Worm (Caenorhabditis elegans): Measurements from ENCODE around the gene hrde-1.

hrde-1 gene

DNA sequence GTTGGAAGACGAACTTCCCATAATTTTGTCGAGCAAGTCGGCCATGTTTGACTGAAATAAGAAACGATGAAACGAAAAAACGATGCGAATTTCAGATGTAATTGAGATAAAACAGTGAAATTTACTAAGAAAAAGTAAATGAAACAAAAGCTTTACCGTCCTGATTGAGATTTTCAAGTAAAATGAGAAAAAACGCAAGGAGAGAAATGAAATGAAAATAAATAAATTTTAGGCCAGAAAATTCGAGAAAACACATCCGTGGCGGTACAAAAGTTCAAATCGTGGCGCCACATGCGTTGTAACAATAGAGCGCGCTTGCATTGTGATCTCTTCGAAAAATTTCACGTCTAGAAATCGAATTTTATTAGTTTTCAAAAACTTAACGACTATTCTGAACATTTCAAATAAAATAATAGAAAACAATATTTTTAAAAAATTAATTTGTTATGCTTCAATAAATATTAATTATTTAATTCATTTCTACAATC lies at the start of gene hrde-1, which contains the start of gene C16C10.13:
Gene hrde-1 (minus strand): TSS at position 51 of the 488 bp plus-strand sequence.
Gene C16C10.13 (plus strand): TSS at position 332 of the 488 bp plus-strand sequence.
- TF ChIP-seq skn-1 (tag; optimal IDR thresholded peaks at IDR 0.05) (no peak), F49E8.2 (tag; optimal IDR thresholded peaks at IDR 0.05; ENCODE audit: borderline replicate concordance) (peak; percentile 77), lin-38 (GFP tag; IDR thresholded peaks at IDR 0.05) (peak; percentile 96), nhr-111 (GFP tag; optimal IDR thresholded peaks at IDR 0.05) (no peak), dve-1 (tag; optimal IDR thresholded peaks at IDR 0.05; ENCODE audit: insufficient read depth) (no peak), gei-8 (GFP tag; optimal IDR thresholded peaks at IDR 0.05) (no peak), zip-11 (GFP tag; IDR thresholded peaks at IDR 0.05) (no peak), nhr-76 (tag; optimal IDR thresholded peaks at IDR 0.05) (no peak), php-3 (GFP tag; IDR thresholded peaks at IDR 0.05) (no peak), lin-1 (GFP tag; IDR thresholded peaks at IDR 0.05) (no peak), unc-130 (GFP tag; optimal IDR thresholded peaks at IDR 0.05) (peak; percentile 90)

- TF ChIP-seq gei-8 (GFP tag; optimal IDR thresholded peaks at IDR 0.05), result no peak
- TF ChIP-seq F49E8.2 (tag; optimal IDR thresholded peaks at IDR 0.05; ENCODE audit: borderline replicate concordance), result no peak
- no peak for TF ChIP-seq nhr-10 (tag; optimal IDR thresholded peaks at IDR 0.05)
- TF ChIP-seq snpc-1.2 (GFP tag; IDR thresholded peaks at IDR 0.05), result no peak
- no peak for TF ChIP-seq nhr-41 (GFP tag; IDR thresholded peaks at IDR 0.05)
- TF ChIP-seq hlh-11 (tag; optimal IDR thresholded peaks at IDR 0.05), result no peak
- no peak for TF ChIP-seq tag-97 (GFP tag; IDR thresholded peaks at IDR 0.05)
- no peak for TF ChIP-seq hmg-1.1 (GFP tag; IDR thresholded peaks at IDR 0.05)
- no peak for TF ChIP-seq spr-3 (GFP tag; optimal IDR thresholded peaks at IDR 0.05)
- TF ChIP-seq daf-19 (GFP tag; conservative IDR thresholded peaks at IDR 0.05), result no peak
- no peak for TF ChIP-seq fkh-10 (GFP tag; optimal IDR thresholded peaks at IDR 0.05)
- no peak for TF ChIP-seq mes-2 (tag; optimal IDR thresholded peaks at IDR 0.05; ENCODE audit: poor library complexity, severe bottlenecking)
Observed at ce11 chrIII:4224722-4225121, 48.8 kb upstream of the hrde-1 start.

ce11 chrIII:4223668-4224127 lies 47.7 kb upstream of the hrde-1 start:
- TF ChIP-seq aha-1 (tag) (peak; percentile 98), zfp-3 (GFP tag; conservative IDR thresholded peaks at IDR 0.05) (no peak), nhr-237 (tag; optimal IDR thresholded peaks at IDR 0.05) (no peak), lsy-2 (tag; optimal IDR thresholded peaks at IDR 0.05) (peak; percentile 84 to 90), mep-1 (tag; optimal IDR thresholded peaks at IDR 0.05) (peak; percentile 93), nhr-28 (tag; optimal IDR thresholded peaks at IDR 0.05) (peak; percentile 91), nhr-6 (tag; optimal IDR thresholded peaks at IDR 0.05) (peak; percentile 73), nhr-10 (tag; optimal IDR thresholded peaks at IDR 0.05) (peak; percentile 83), T20F7.1 (GFP tag; optimal IDR thresholded peaks at IDR 0.05) (peak; percentile 76), madf-9 (GFP tag; conservative IDR thresholded peaks at IDR 0.05) (peak; percentile 43; the same call in 1 of the 2 replicates), jun-1 (tag; optimal IDR thresholded peaks at IDR 0.05) (peak; percentile 56), nhr-76 (tag; optimal IDR thresholded peaks at IDR 0.05) (no peak), saeg-2 (GFP tag; IDR thresholded peaks at IDR 0.05) (no peak), ctbp-1 (GFP tag; IDR thresholded peaks at IDR 0.05) (peak; percentile 90), fkh-10 (GFP tag; optimal IDR thresholded peaks at IDR 0.05) (peak; percentile 72), hlh-30 (tag; optimal IDR thresholded peaks at IDR 0.05; ENCODE audit: insufficient read depth) (peak; percentile 91), unc-62 (GFP tag; optimal IDR thresholded peaks at IDR 0.05 in 1 of 2) (peak in 1 of 2 experiments; percentile 99), unc-62 (tag; optimal IDR thresholded peaks at IDR 0.05) (no peak), ceh-32 (tag; optimal IDR thresholded peaks at IDR 0.05; ENCODE audit: poor library complexity) (peak; percentile 50), zip-11 (GFP tag; IDR thresholded peaks at IDR 0.05) (no peak), Y105C5A.15 (GFP tag; IDR thresholded peaks at IDR 0.05) (no peak), nhr-77 (tag; optimal IDR thresholded peaks at IDR 0.05) (peak; percentile 79), nhr-48 (tag; optimal IDR thresholded peaks at IDR 0.05) (peak; percentile 64), rbr-2 (tag; optimal IDR thresholded peaks at IDR 0.05) (peak; percentile 89), dve-1 (tag; optimal IDR thresholded peaks at IDR 0.05; ENCODE audit: insufficient read depth) (peak; percentile 90), hmg-1.1 (GFP tag; IDR thresholded peaks at IDR 0.05) (peak; percentile 86), F26F4.8 (GFP tag; conservative IDR thresholded peaks at IDR 0.05) (no peak), php-3 (GFP tag; IDR thresholded peaks at IDR 0.05) (0 out of 2 replicates have a peak, but pooled peaks have one; percentile 15), ztf-7 (tag; optimal IDR thresholded peaks at IDR 0.05) (peak; percentile 39), mdt-29 (GFP tag; IDR thresholded peaks at IDR 0.05) (no peak), lin-38 (GFP tag; IDR thresholded peaks at IDR 0.05) (peak; percentile 48), nhr-42 (GFP tag; IDR thresholded peaks at IDR 0.05) (no peak), lir-3 (tag; optimal IDR thresholded peaks at IDR 0.05) (no peak)
